Worm (Caenorhabditis elegans) whole organism, late embryonic: ENCODE results near the gene F22E5.2.

Source experiments
- ceh-22 ChIP-seq: sonication (generic microtip); optimal IDR thresholded peaks from 2 replicates; lab custom pipeline; 2017; ENCODE audit warnings: missing biosample characterization, missing genetic modification characterization
- dmd-4 ChIP-seq: sonication (generic microtip); optimal IDR thresholded peaks from 2 replicates; lab custom pipeline; 2016; ENCODE audit warnings: borderline replicate concordance, missing genetic modification characterization, missing compliant biosample characterization
- mec-3 ChIP-seq: sonication (generic microtip); optimal IDR thresholded peaks from 2 replicates; lab custom pipeline; 2016; ENCODE audit warnings: borderline replicate concordance, missing genetic modification characterization, missing compliant biosample characterization
- pqm-1 ChIP-seq: sonication (generic microtip); optimal IDR thresholded peaks from 2 replicates; lab custom pipeline; 2016; ENCODE audit warnings: missing genetic modification characterization, missing compliant biosample characterization
- unc-86 ChIP-seq: sonication (generic microtip); optimal IDR thresholded peaks from 2 replicates; lab custom pipeline; 2016; ENCODE audit warnings: missing genetic modification characterization, missing compliant biosample characterization

- TF ChIP-seq dmd-4 (tag; lab: Kevin White, UChicago), result no peak
- TF ChIP-seq ceh-22 (tag; lab: Kevin White, UChicago), result no peak
- TF ChIP-seq pqm-1, result no peak
- no peak for TF ChIP-seq unc-86 (tag; lab: Kevin White, UChicago)
- TF ChIP-seq mec-3 (tag; lab: Kevin White, UChicago), result no peak
These were observed 20.7 kb upstream of the F22E5.2 start, which contains the start of gene F22E5.11 for ce11 chrII:2644498-2644897.
